Fruit fly (Drosophila melanogaster) whole organism, embryonic: ENCODE measurements around the gene CG6225.

Source experiments
- CG10147 ChIP-seq: fragments of 200-800 bp; sonication (Bioruptor generic); optimal IDR thresholded peaks from 2 replicates; lab custom pipeline; 2019; ENCODE audit warnings: missing biosample characterization, mild to moderate bottlenecking, missing genetic modification characterization, moderate library complexity
- CG10321 ChIP-seq: fragments of 200-800 bp; sonication (Bioruptor generic); IDR thresholded peaks from 2 replicates; pipeline ENCODE4 v1.3.6; 2022; ENCODE audit warnings: missing biosample characterization, missing genetic modification characterization
- CG4707 ChIP-seq: fragments of 200-800 bp; sonication (Bioruptor generic); optimal IDR thresholded peaks from 2 replicates; lab custom pipeline; 2018; ENCODE audit warnings: missing biosample characterization, mild to moderate bottlenecking, missing genetic modification characterization, moderate library complexity
- bab2 ChIP-seq: fragments of 200-800 bp; sonication (Bioruptor generic); optimal IDR thresholded peaks from 2 replicates; lab custom pipeline; 2016; ENCODE audit warnings: missing biosample characterization, missing genetic modification characterization
- esg ChIP-seq: fragments of 200-800 bp; sonication (Bioruptor generic); conservative IDR thresholded peaks from 2 replicates; pipeline ENCODE4 v1.3.6; 2022; ENCODE audit warnings: missing biosample characterization, missing genetic modification characterization
- jing ChIP-seq: fragments of 200-800 bp; sonication (Bioruptor generic); optimal IDR thresholded peaks from 2 replicates; lab custom pipeline; 2018; ENCODE audit warnings: missing biosample characterization, mild to moderate bottlenecking, missing genetic modification characterization
- schlank ChIP-seq: fragments of 200-800 bp; sonication (Bioruptor generic); optimal IDR thresholded peaks from 2 replicates; lab custom pipeline; 2018; ENCODE audit warnings: missing biosample characterization, mild to moderate bottlenecking, missing genetic modification characterization

DNA sequence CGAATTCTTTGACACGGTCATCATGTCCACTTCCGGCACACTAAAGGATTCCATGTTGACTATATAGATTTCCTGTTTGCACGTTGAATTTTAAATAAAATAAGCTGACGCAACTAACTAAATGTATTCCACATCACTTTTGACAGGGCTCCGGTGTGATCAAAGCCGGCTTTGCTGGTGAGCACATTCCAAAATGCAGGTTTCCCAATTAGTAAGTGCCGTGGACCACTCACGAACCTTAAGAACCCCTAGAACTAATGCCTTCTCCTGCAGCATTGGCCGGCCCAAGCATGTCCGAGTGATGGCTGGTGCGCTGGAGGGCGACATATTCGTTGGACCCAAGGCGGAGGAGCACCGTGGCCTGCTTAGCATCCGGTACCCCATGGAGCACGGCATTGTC, 38.1 kb downstream of the CG6225 start, which contains the start of gene CG31347:
- no peak for TF ChIP-seq bab2
- TF ChIP-seq CG4707 (GFP tag; lab: Kevin White, UChicago), result no peak
- TF ChIP-seq CG10321 (GFP tag; lab: Robert Waterston, UW), result no peak
- TF ChIP-seq CG10147 (GFP tag; lab: Kevin White, UChicago), result no peak
- TF ChIP-seq schlank (tag; lab: Kevin White, UChicago), result no peak
- no peak for TF ChIP-seq esg (GFP tag; lab: Robert Waterston, UW)
- no peak for TF ChIP-seq jing (GFP tag; lab: Kevin White, UChicago)
